Worm (Caenorhabditis elegans): Measurements from ENCODE around the gene C25G4.8.

C25G4.8 gene

DNA sequence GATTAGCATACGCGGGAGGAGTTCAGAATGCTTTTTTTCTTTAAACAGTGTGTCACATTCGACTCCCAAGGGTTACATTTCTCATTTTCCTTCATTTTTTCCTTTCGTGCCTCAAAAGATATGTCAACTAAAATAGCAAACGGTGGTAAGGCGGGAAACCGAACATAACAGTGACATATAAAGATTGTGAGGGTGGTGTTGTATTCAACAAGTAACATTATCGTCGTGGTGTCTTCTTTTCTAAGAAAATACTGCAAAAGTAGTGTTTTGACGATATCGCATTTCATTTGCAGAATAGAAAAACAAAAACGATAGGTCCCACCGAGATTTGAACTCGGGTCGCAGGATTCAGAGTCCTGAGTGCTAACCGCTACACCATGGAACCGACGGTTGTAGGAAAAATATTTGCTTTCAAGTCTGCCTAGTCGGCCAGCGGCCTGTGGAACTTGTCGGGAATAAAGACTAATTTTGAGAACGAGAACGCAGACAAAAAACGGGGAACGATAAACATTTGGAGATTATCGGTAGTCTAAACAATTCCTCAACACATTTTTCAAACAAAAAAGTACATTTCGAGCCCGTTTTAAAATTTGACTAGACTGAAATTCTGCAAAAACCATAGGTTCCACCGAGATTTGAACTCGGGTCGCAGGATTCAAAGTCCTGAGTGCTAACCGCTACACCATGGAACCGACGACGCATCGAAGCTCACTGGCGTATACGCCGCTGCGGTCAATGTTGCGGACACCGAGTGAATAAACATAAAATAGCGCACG lies 46.5 kb downstream of the C25G4.8 start (continued):
- TF ChIP-seq nhr-179 (tag; optimal IDR thresholded peaks at IDR 0.05): no peak
- peak; percentile 11 for TF ChIP-seq atf-7 (tag; optimal IDR thresholded peaks at IDR 0.05)
- TF ChIP-seq T26A5.8 (tag; optimal IDR thresholded peaks at IDR 0.05): peak; percentile 3
- TF ChIP-seq Y95B8A.8 (GFP tag; IDR thresholded peaks at IDR 0.05): 0 out of 2 replicates have a peak, but pooled peaks have one; percentile 20
- peak; percentile 50 for TF ChIP-seq dox-1 (GFP tag; IDR thresholded peaks at IDR 0.05)
- TF ChIP-seq chd-7 (tag; optimal IDR thresholded peaks at IDR 0.05): peak; percentile 12
- TF ChIP-seq lin-26 (GFP tag; IDR thresholded peaks at IDR 0.05): peak; percentile 77
- peak; percentile 38 for TF ChIP-seq lsy-27 (tag; optimal IDR thresholded peaks at IDR 0.05; ENCODE audit: borderline replicate concordance, insufficient read depth)
- no peak for TF ChIP-seq rec-8 (tag; optimal IDR thresholded peaks at IDR 0.05)
- TF ChIP-seq C06A6.2 (GFP tag; conservative IDR thresholded peaks at IDR 0.05): no peak
- TF ChIP-seq unc-130 (GFP tag; optimal IDR thresholded peaks at IDR 0.05): peak; percentile 3
- TF ChIP-seq snpc-3.4 (tag; optimal IDR thresholded peaks at IDR 0.05): peak; percentile 62
- peak; percentile 66 for TF ChIP-seq snpc-4 (GFP tag; optimal IDR thresholded peaks at IDR 0.05)
- peak; percentile 62 to 91 (median 88) for TF ChIP-seq snpc-4 (tag; optimal IDR thresholded peaks at IDR 0.05)
- TF ChIP-seq sea-2 (GFP tag; IDR thresholded peaks at IDR 0.05): no peak
- 0 out of 2 replicates have a peak, but pooled peaks have one; percentile 40 for TF ChIP-seq attf-6 (GFP tag; IDR thresholded peaks at IDR 0.05)
- no peak for TF ChIP-seq bed-2 (GFP tag; IDR thresholded peaks at IDR 0.05)
- no peak for TF ChIP-seq F39B2.1 (GFP tag; IDR thresholded peaks at IDR 0.05)
- TF ChIP-seq B0261.1 (tag; optimal IDR thresholded peaks at IDR 0.05): peak; percentile 94
- TF ChIP-seq attf-5 (GFP tag; optimal IDR thresholded peaks at IDR 0.05): peak; percentile 19
- TF ChIP-seq dpl-1 (GFP tag; optimal IDR thresholded peaks at IDR 0.05): no peak
- 0 out of 2 replicates have a peak, but pooled peaks have one; percentile 24 for TF ChIP-seq let-526 (GFP tag; IDR thresholded peaks at IDR 0.05)
- no peak for TF ChIP-seq ceh-91 (GFP tag; IDR thresholded peaks at IDR 0.05)
- TF ChIP-seq repo-1 (tag; optimal IDR thresholded peaks at IDR 0.05): no peak
- peak; percentile 10 for TF ChIP-seq nhr-80 (tag; optimal IDR thresholded peaks at IDR 0.05)
- TF ChIP-seq attf-3 (GFP tag; conservative IDR thresholded peaks at IDR 0.05): no peak
- peak; percentile 71 for TF ChIP-seq him-1 (tag; optimal IDR thresholded peaks at IDR 0.05)
- peak; percentile 53 for TF ChIP-seq hmg-1.2 (GFP tag; IDR thresholded peaks at IDR 0.05)
- TF ChIP-seq ekl-4 (GFP tag; IDR thresholded peaks at IDR 0.05): no peak
- TF ChIP-seq madf-6 (GFP tag; IDR thresholded peaks at IDR 0.05): peak; percentile 40
- no peak for TF ChIP-seq madf-10 (tag; optimal IDR thresholded peaks at IDR 0.05)
- TF ChIP-seq snpc-1.1 (tag; optimal IDR thresholded peaks at IDR 0.05; ENCODE audit: insufficient read depth): peak; percentile 86
- no peak for TF ChIP-seq cebp-1 (GFP tag; IDR thresholded peaks at IDR 0.05)
- TF ChIP-seq cebp-1 (tag; optimal IDR thresholded peaks at IDR 0.05): peak; percentile 44
- peak; percentile 41 for TF ChIP-seq lsl-1 (GFP tag; optimal IDR thresholded peaks at IDR 0.05)
- TF ChIP-seq die-1 (tag; optimal IDR thresholded peaks at IDR 0.05): peak; percentile 60
- TF ChIP-seq nfyb-1 (GFP tag; IDR thresholded peaks at IDR 0.05): peak; percentile 41; the same call in 1 of the 2 replicates
- peak; percentile 33; the same call in 1 of the 2 replicates for TF ChIP-seq B0336.3 (GFP tag; IDR thresholded peaks at IDR 0.05)
- no peak for TF ChIP-seq somi-1 (GFP tag; optimal IDR thresholded peaks at IDR 0.05)
- TF ChIP-seq F33H1.4 (GFP tag; IDR thresholded peaks at IDR 0.05): peak; percentile 31; the same call in 1 of the 2 replicates
- TF ChIP-seq lin-54 (GFP tag; optimal IDR thresholded peaks at IDR 0.05): peak; percentile 13
- no peak for TF ChIP-seq B0019.2 (GFP tag; conservative IDR thresholded peaks at IDR 0.05)
- no peak for TF ChIP-seq ama-1 (optimal IDR thresholded peaks at IDR 0.05)
- no peak for TF ChIP-seq ama-1 (GFP tag; optimal IDR thresholded peaks at IDR 0.05)
- no peak for TF ChIP-seq aptf-3 (GFP tag; IDR thresholded peaks at IDR 0.05)
- TF ChIP-seq hlh-26 (GFP tag; conservative IDR thresholded peaks at IDR 0.05): no peak
- no peak for TF ChIP-seq B0035.1 (tag; optimal IDR thresholded peaks at IDR 0.05)
- TF ChIP-seq ztf-18 (tag; optimal IDR thresholded peaks at IDR 0.05): peak; percentile 51

All from whole organism, young adult.